Fruit fly (Drosophila melanogaster): ENCODE results near the gene nAChRalpha7.

The nAChRalpha7 gene

dm6 chrX:19358948-19359506 is 10.8 kb upstream of the nAChRalpha7 start (continued):
- no peak for TF ChIP-seq achi (GFP tag; optimal IDR thresholded peaks at IDR 0.05)
- TF ChIP-seq Eip75B (GFP tag; optimal IDR thresholded peaks at IDR 0.05), result no peak
- peak; percentile 52 for TF ChIP-seq CG16779 (tag; optimal IDR thresholded peaks at IDR 0.05)
- peak; percentile 44 for TF ChIP-seq dsx (GFP tag; optimal IDR thresholded peaks at IDR 0.05; ENCODE audit: poor library complexity, severe bottlenecking)
- no peak for TF ChIP-seq CG1621 (tag; optimal IDR thresholded peaks at IDR 0.05)
- peak; percentile 8 for TF ChIP-seq CG10669 (GFP tag; optimal IDR thresholded peaks at IDR 0.05)
- TF ChIP-seq CG31627 (GFP tag; optimal IDR thresholded peaks at IDR 0.05), result no peak
- no peak for TF ChIP-seq CG11294 (GFP tag; IDR thresholded peaks at IDR 0.05)
- TF ChIP-seq CG3919 (GFP tag; optimal IDR thresholded peaks at IDR 0.05), result no peak
- peak; percentile 63 for TF ChIP-seq CG9139 (GFP tag; optimal IDR thresholded peaks at IDR 0.05)
- no peak for TF ChIP-seq vri (GFP tag; optimal IDR thresholded peaks at IDR 0.05)
- peak; percentile 40; the same call in 1 of the 2 replicates for TF ChIP-seq CG15336 (GFP tag; IDR thresholded peaks at IDR 0.05)
- TF ChIP-seq CG4318 (GFP tag; optimal IDR thresholded peaks at IDR 0.05), result no peak
- peak; percentile 69 for TF ChIP-seq Lpt (GFP tag; optimal IDR thresholded peaks at IDR 0.05)
- no peak for TF ChIP-seq OdsH (GFP tag; optimal IDR thresholded peaks at IDR 0.05)
- TF ChIP-seq acj6 (GFP tag; optimal IDR thresholded peaks at IDR 0.05), result no peak
- no peak for TF ChIP-seq fd85E (GFP tag; optimal IDR thresholded peaks at IDR 0.05)
- TF ChIP-seq Met (GFP tag; optimal IDR thresholded peaks at IDR 0.05), result no peak

- peak; percentile 82 for TF ChIP-seq Sox102F (GFP tag; optimal IDR thresholded peaks at IDR 0.05)
- peak; percentile 78 for TF ChIP-seq cyc (GFP tag; optimal IDR thresholded peaks at IDR 0.05)
- TF ChIP-seq ss (GFP tag; optimal IDR thresholded peaks at IDR 0.05), result peak; percentile 50 to 55
- peak; percentile 55 for TF ChIP-seq CG4318 (GFP tag; optimal IDR thresholded peaks at IDR 0.05)
- TF ChIP-seq CG3032 (tag; optimal IDR thresholded peaks at IDR 0.05), result peak; percentile 50
- TF ChIP-seq fd59A (GFP tag; optimal IDR thresholded peaks at IDR 0.05), result peak; percentile 34
- peak; percentile 49 for TF ChIP-seq Gug (GFP tag; IDR thresholded peaks at IDR 0.05)
- peak; percentile 67 for TF ChIP-seq CG6792 (GFP tag; optimal IDR thresholded peaks at IDR 0.05)
- TF ChIP-seq Hr39 (GFP tag; optimal IDR thresholded peaks at IDR 0.05), result peak; percentile 83
- peak; percentile 90 for TF ChIP-seq Eip78C (GFP tag)
- TF ChIP-seq OdsH (GFP tag; optimal IDR thresholded peaks at IDR 0.05), result peak; percentile 65
- TF ChIP-seq CG10669 (GFP tag; optimal IDR thresholded peaks at IDR 0.05), result peak; percentile 33
- TF ChIP-seq fkh (GFP tag; optimal IDR thresholded peaks at IDR 0.05), result no peak
- peak; percentile 78 for TF ChIP-seq CG31627 (GFP tag; optimal IDR thresholded peaks at IDR 0.05)
- peak; percentile 12 for TF ChIP-seq Eip93F (GFP tag; optimal IDR thresholded peaks at IDR 0.05)
- TF ChIP-seq CG10631 (GFP tag; optimal IDR thresholded peaks at IDR 0.05), result peak; percentile 59
- peak; percentile 92 for TF ChIP-seq svp (GFP tag)
- peak; percentile 64 for TF ChIP-seq CG15336 (GFP tag; IDR thresholded peaks at IDR 0.05)
- peak; percentile 86 for TF ChIP-seq Met (GFP tag; optimal IDR thresholded peaks at IDR 0.05)
- peak; percentile 47 for TF ChIP-seq net (GFP tag; optimal IDR thresholded peaks at IDR 0.05)
- peak; percentile 71 for TF ChIP-seq pdm3 (GFP tag; optimal IDR thresholded peaks at IDR 0.05)
- peak; percentile 79 for TF ChIP-seq Sox14 (GFP tag; optimal IDR thresholded peaks at IDR 0.05)
- no peak for TF ChIP-seq CG11294 (GFP tag; IDR thresholded peaks at IDR 0.05)
- TF ChIP-seq dsx (GFP tag; optimal IDR thresholded peaks at IDR 0.05; ENCODE audit: poor library complexity, severe bottlenecking), result peak; percentile 19
- TF ChIP-seq Hr38 (GFP tag; optimal IDR thresholded peaks at IDR 0.05), result no peak
- peak; percentile 71 for TF ChIP-seq Ets21C (GFP tag; optimal IDR thresholded peaks at IDR 0.05)
- peak; percentile 52 for TF ChIP-seq Sox15 (GFP tag; optimal IDR thresholded peaks at IDR 0.05)
- peak; percentile 56; the same call in 2 of the 3 replicates for TF ChIP-seq CG8119 (GFP tag; IDR thresholded peaks at IDR 0.05)
- TF ChIP-seq salr (GFP tag; optimal IDR thresholded peaks at IDR 0.05), result peak in 1 of 2 experiments; percentile 60
- peak; percentile 64 for TF ChIP-seq CG6854 (GFP tag; optimal IDR thresholded peaks at IDR 0.05)
- TF ChIP-seq esn (GFP tag; optimal IDR thresholded peaks at IDR 0.05), result peak; percentile 85
- TF ChIP-seq CG11902 (GFP tag; optimal IDR thresholded peaks at IDR 0.05), result peak; percentile 59
- peak; percentile 51 for TF ChIP-seq Blimp-1 (GFP tag; optimal IDR thresholded peaks at IDR 0.05)
- TF ChIP-seq CG7368 (GFP tag; optimal IDR thresholded peaks at IDR 0.05), result peak; percentile 2
- TF ChIP-seq CG16779 (tag; optimal IDR thresholded peaks at IDR 0.05), result no peak
- TF ChIP-seq dac (GFP tag; optimal IDR thresholded peaks at IDR 0.05), result peak; percentile 41
- TF ChIP-seq spab (GFP tag; optimal IDR thresholded peaks at IDR 0.05), result peak; percentile 36
- peak; percentile 35 for TF ChIP-seq Ets96B (tag; optimal IDR thresholded peaks at IDR 0.05)
- TF ChIP-seq Smox (GFP tag; optimal IDR thresholded peaks at IDR 0.05), result peak; percentile 79
Observed at dm6 chrX:19354628-19355101, 6.4 kb upstream of the nAChRalpha7 start.
